Worm (Caenorhabditis elegans) whole organism, young adult: ENCODE results near the gene cdf-2.

ENCODE experiments used
- C06A6.2 ChIP-seq: fragments of 200-800 bp; sonication (Bioruptor generic); conservative IDR thresholded peaks from 2 replicates; pipeline ENCODE4 v1.3.6; 2022; ENCODE audit warnings: missing genetic modification characterization, missing compliant biosample characterization
- K11D2.4 ChIP-seq: fragments of 200-800 bp; sonication (Bioruptor generic); IDR thresholded peaks from 2 replicates; pipeline ENCODE4 v1.3.6; 2022; ENCODE audit warnings: missing genetic modification reagents, missing genetic modification characterization, missing compliant biosample characterization
- Y53F4B.3 ChIP-seq: fragments of 200-800 bp; sonication (Bioruptor generic); IDR thresholded peaks from 2 replicates; pipeline ENCODE4 v1.3.6; 2022; ENCODE audit warnings: missing genetic modification reagents, missing genetic modification characterization, missing compliant biosample characterization
- Y56A3A.18 ChIP-seq: fragments of 200-800 bp; sonication (Bioruptor generic); IDR thresholded peaks from 2 replicates; pipeline ENCODE4 v1.3.6; 2022; ENCODE audit warnings: missing genetic modification reagents, missing genetic modification characterization, missing compliant biosample characterization
- ZK185.1 ChIP-seq: sonication (generic microtip); optimal IDR thresholded peaks from 2 replicates; lab custom pipeline; 2016; ENCODE audit warnings: mild to moderate bottlenecking, missing genetic modification characterization, missing compliant biosample characterization; ENCODE audit not compliant: poor library complexity, severe bottlenecking
- him-1 ChIP-seq: sonication (generic microtip); optimal IDR thresholded peaks from 2 replicates; lab custom pipeline; 2016; ENCODE audit warnings: missing genotype, missing genetic modification reagents, missing genetic modification characterization, missing compliant biosample characterization
- lag-1 ChIP-seq: fragments of 200-800 bp; sonication (Bioruptor generic); IDR thresholded peaks from 2 replicates; pipeline ENCODE4 v1.3.6; 2022; ENCODE audit warnings: missing genetic modification reagents, missing genetic modification characterization, missing compliant biosample characterization
- lin-26 ChIP-seq: fragments of 200-800 bp; sonication (Bioruptor generic); IDR thresholded peaks from 2 replicates; pipeline ENCODE4 v1.3.6; 2022; ENCODE audit warnings: missing genetic modification reagents, missing genetic modification characterization, missing compliant biosample characterization
- lin-35 ChIP-seq, 3 experiments: fragments of 150-350 bp in 2 of 3; sonication (generic microtip) in 1 of 3; optimal IDR thresholded peaks; 2 replicates each; lab custom pipeline; 2014 to 2018; ENCODE audit warnings: missing biosample characterization in 3 of 3, missing genetic modification characterization in 3 of 3, missing genetic modification reagents in 3 of 3
- madf-3 ChIP-seq: fragments of 200-800 bp; sonication (Bioruptor generic); IDR thresholded peaks from 2 replicates; pipeline ENCODE4 v1.3.6; 2022; ENCODE audit warnings: missing genetic modification reagents, missing genetic modification characterization, missing compliant biosample characterization
- nhr-90 ChIP-seq: sonication (generic microtip); optimal IDR thresholded peaks from 2 replicates; lab custom pipeline; 2016; ENCODE audit warnings: missing genotype, mild to moderate bottlenecking, missing genetic modification characterization, missing compliant biosample characterization

ce11 chrX:12415832-12416231 lies 50.9 kb downstream of the cdf-2 start:
- TF ChIP-seq him-1 (tag; lab: Kevin White, UChicago) (no peak), nhr-90 (no peak), Y56A3A.18 (GFP tag; lab: Robert Waterston, UW) (no peak), lin-26 (GFP tag; lab: Robert Waterston, UW) (no peak), madf-3 (no peak), ZK185.1 (tag; lab: Kevin White, UChicago) (no peak), Y53F4B.3 (GFP tag; lab: Robert Waterston, UW) (no peak), lin-35 (GFP tag; optimal IDR thresholded peaks at IDR 0.05; lab: Kevin White, UChicago) (no peak), K11D2.4 (GFP tag; lab: Robert Waterston, UW) (no peak), lag-1 (no peak), C06A6.2 (no peak)
